Fruit fly (Drosophila melanogaster): Measurements from ENCODE around the gene RabGGTb.
A peak's percentile ranks its signal among the peaks of the same experiment; 100 is the strongest.

Gene RabGGTb

DNA sequence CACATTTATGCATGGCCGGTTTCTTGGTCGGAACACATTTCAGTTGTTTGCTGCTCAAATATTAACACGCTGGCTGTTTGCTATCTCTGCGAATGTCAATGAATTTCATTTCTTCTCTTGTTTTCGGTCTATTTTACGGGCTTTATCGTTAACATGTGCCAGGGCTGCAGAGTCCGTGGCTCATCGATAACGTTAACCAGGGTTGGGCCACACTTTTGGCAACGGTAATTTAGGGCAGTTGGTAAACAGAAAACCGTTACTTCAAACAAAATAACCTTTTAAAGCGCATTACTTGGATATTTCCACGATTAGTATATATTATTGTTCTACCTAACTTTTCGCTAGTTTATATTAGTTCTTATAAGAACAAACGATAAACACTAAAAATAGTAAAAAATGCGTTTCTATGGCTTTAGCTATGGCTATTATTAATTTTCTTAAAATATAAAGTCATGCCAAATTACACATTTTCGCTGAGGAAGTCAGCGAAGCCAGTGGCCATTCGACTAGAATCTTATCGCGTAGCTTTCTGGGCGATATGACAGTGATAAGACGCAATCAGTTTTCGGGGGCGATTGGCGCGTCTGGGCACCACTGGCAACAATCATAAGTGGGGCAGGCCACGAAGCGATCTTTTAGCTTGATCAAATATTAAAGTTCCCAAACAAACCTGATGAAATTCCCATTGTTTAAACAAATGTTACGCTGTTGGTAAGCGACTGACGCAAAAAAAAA lies 4.2 kb downstream of the RabGGTb start (continued):
- TF ChIP-seq esg (GFP tag; conservative IDR thresholded peaks at IDR 0.05), result no peak; the same call in 1 of the 2 replicates
- TF ChIP-seq CG1792 (GFP tag; optimal IDR thresholded peaks at IDR 0.05), result peak; percentile 6
- TF ChIP-seq Side (GFP tag; optimal IDR thresholded peaks at IDR 0.05), result peak; percentile 9
- TF ChIP-seq CG14710 (tag; optimal IDR thresholded peaks at IDR 0.05), result peak; percentile 35
- peak; percentile 67 for TF ChIP-seq Rfx (GFP tag; IDR thresholded peaks at IDR 0.05)
- TF ChIP-seq BEAF-32 (GFP tag; optimal IDR thresholded peaks at IDR 0.05), result peak; percentile 42
- peak; percentile 31 for TF ChIP-seq vfl (GFP tag; optimal IDR thresholded peaks at IDR 0.05)
- TF ChIP-seq CG15601 (tag; optimal IDR thresholded peaks at IDR 0.05), result peak; percentile 55
- no peak for TF ChIP-seq yki (optimal IDR thresholded peaks at IDR 0.05)
- no peak for TF ChIP-seq corto (GFP tag; optimal IDR thresholded peaks at IDR 0.05)
- TF ChIP-seq Med (GFP tag), result peak; percentile 86
- TF ChIP-seq CG11504 (tag; optimal IDR thresholded peaks at IDR 0.05), result peak; percentile 57
- peak; percentile 33 for TF ChIP-seq CG12155 (GFP tag; optimal IDR thresholded peaks at IDR 0.05)
- no peak for TF ChIP-seq CG15696 (tag; optimal IDR thresholded peaks at IDR 0.05)
- peak; percentile 40 for TF ChIP-seq CG18262 (tag; optimal IDR thresholded peaks at IDR 0.05)
- TF ChIP-seq CG10209 (GFP tag; optimal IDR thresholded peaks at IDR 0.05), result peak; percentile 38
- no peak for TF ChIP-seq CG8359 (GFP tag; optimal IDR thresholded peaks at IDR 0.05; ENCODE audit: borderline replicate concordance)
- TF ChIP-seq Dip2 (GFP tag; IDR thresholded peaks at IDR 0.05), result no peak
- no peak for TF ChIP-seq ase (GFP tag; IDR thresholded peaks at IDR 0.05)
- no peak for TF ChIP-seq dati (GFP tag; IDR thresholded peaks at IDR 0.05)
- TF ChIP-seq CG1603 (tag; optimal IDR thresholded peaks at IDR 0.05), result peak; percentile 51

DNA sequence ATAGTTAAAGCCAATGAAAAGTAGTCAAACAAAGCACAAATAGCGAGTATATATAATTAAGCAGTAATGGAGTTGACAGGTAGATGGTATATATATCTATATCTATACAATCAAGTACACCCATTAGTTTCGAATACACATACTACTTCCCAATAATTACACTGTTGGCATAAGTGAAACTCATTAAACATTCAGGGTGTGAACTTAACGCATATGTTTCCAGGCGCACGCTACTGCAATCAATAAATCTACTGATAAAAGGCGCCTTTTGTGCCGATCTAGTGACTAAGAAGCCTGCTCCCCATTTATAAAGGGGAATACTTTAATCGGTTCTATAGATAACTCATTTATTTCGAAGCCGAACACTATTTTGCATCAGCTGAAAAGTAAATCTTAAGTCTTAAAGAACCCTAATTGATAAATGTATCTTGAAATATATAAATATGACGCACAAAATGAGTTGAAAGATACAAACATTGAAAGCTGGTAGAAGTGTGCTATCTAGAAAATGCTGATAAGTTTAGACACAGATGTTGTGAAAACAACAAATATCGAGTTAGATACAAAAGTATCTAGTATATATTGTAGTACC lies 4.9 kb downstream of the RabGGTb start:
- TF ChIP-seq Chrac-16 (GFP tag; optimal IDR thresholded peaks at IDR 0.05) (no peak), Pdp1 (GFP tag; optimal IDR thresholded peaks at IDR 0.05) (peak in 1 of 2 experiments; percentile 36), CG43689 (GFP tag; IDR thresholded peaks at IDR 0.05) (no peak), danr (GFP tag; IDR thresholded peaks at IDR 0.05) (no peak), gfzf (GFP tag; optimal IDR thresholded peaks at IDR 0.05) (no peak), ranshi (GFP tag; IDR thresholded peaks at IDR 0.05) (peak; percentile 18; the same call in 1 of the 2 replicates), schlank (tag; optimal IDR thresholded peaks at IDR 0.05) (no peak), exex (tag; optimal IDR thresholded peaks at IDR 0.05) (peak; percentile 89), CG12391 (tag; optimal IDR thresholded peaks at IDR 0.05) (no peak), D (optimal IDR thresholded peaks at IDR 0.05) (no peak), D (GFP tag; optimal IDR thresholded peaks at IDR 0.05) (no peak), Trl (optimal IDR thresholded peaks at IDR 0.05) (no peak), Trl (GFP tag; optimal IDR thresholded peaks at IDR 0.05) (no peak), CTCF (GFP tag; optimal IDR thresholded peaks at IDR 0.05) (no peak), Dref (GFP tag; IDR thresholded peaks at IDR 0.05) (no peak), Med (GFP tag) (peak; percentile 35), CG10543 (GFP tag; optimal IDR thresholded peaks at IDR 0.05) (peak; percentile 7), Hand (GFP tag; optimal IDR thresholded peaks at IDR 0.05) (peak; percentile 31), grn (GFP tag; optimal IDR thresholded peaks at IDR 0.05) (peak; percentile 9), Atf3 (GFP tag; optimal IDR thresholded peaks at IDR 0.05) (no peak), otp (GFP tag; IDR thresholded peaks at IDR 0.05) (no peak), NC2α (GFP tag; optimal IDR thresholded peaks at IDR 0.05) (no peak), Sox100B (GFP tag; optimal IDR thresholded peaks at IDR 0.05) (no peak), Fer1 (GFP tag; optimal IDR thresholded peaks at IDR 0.05) (peak; percentile 2), wdn (GFP tag; IDR thresholded peaks at IDR 0.05) (no peak)

Data from whole organism, embryonic.